Worm (Caenorhabditis elegans) whole organism, midembryonic: ENCODE measurements around the gene C54C6.11.
A peak's percentile ranks its signal among the peaks of the same experiment; 100 is the strongest.

Source experiments
- T22C8.4 ChIP-seq: fragments of 200-800 bp; sonication (Bioruptor generic); IDR thresholded peaks from 2 replicates; pipeline ENCODE4 v1.3.6; 2022; ENCODE audit warnings: missing genetic modification characterization, missing compliant biosample characterization
- cog-1 ChIP-seq: sonication (generic microtip); optimal IDR thresholded peaks from 2 replicates; lab custom pipeline; 2016; ENCODE audit warnings: missing genetic modification characterization, missing compliant biosample characterization
- flt-1 ChIP-seq: fragments of 200-800 bp; sonication (Bioruptor generic); IDR thresholded peaks from 2 replicates; pipeline ENCODE4 v1.3.6; 2022; ENCODE audit warnings: missing genetic modification characterization, missing compliant biosample characterization
- klf-2 ChIP-seq: fragments of 200-800 bp; sonication (Bioruptor generic); conservative IDR thresholded peaks from 2 replicates; pipeline ENCODE4 v1.3.6; 2022; ENCODE audit warnings: missing genetic modification reagents, missing genetic modification characterization, missing compliant biosample characterization
- med-1 ChIP-seq: sonication (generic microtip); optimal IDR thresholded peaks from 2 replicates; lab custom pipeline; 2017; ENCODE audit warnings: missing genetic modification characterization, mild to moderate bottlenecking, missing compliant biosample characterization, antibody characterized with exemption, missing genetic modification reagents; ENCODE audit not compliant: insufficient read depth
- ref-1 ChIP-seq: fragments of 200-800 bp; sonication (Bioruptor generic); conservative IDR thresholded peaks from 2 replicates; pipeline ENCODE4 v1.3.6; 2022; ENCODE audit warnings: missing genetic modification reagents, missing genetic modification characterization, missing compliant biosample characterization
- tab-1 ChIP-seq: fragments of 200-800 bp; sonication (Bioruptor generic); IDR thresholded peaks from 2 replicates; pipeline ENCODE4 v1.3.6; 2022; ENCODE audit warnings: missing genetic modification characterization, missing compliant biosample characterization
- ztf-23 ChIP-seq: fragments of 200-800 bp; sonication (Bioruptor generic); IDR thresholded peaks from 2 replicates; pipeline ENCODE4 v1.3.6; 2022; ENCODE audit warnings: missing genetic modification reagents, missing genetic modification characterization, missing compliant biosample characterization
- ztf-29 ChIP-seq: fragments of 200-800 bp; sonication (Bioruptor generic); IDR thresholded peaks from 2 replicates; pipeline ENCODE4 v1.3.6; 2022; ENCODE audit warnings: missing genetic modification reagents, missing genetic modification characterization, missing compliant biosample characterization

The C54C6.11 gene

ce11 chrIII:3541539-3541938, 6.6 kb upstream of the C54C6.11 start, which contains the start of gene ben-1:
Gene ben-1, minus strand, starts transcription at chrIII:3541639.
- no peak for TF ChIP-seq flt-1
- TF ChIP-seq med-1 (GFP tag; lab: Kevin White, UChicago) = no peak

- TF ChIP-seq med-1 (GFP tag; lab: Kevin White, UChicago) = no peak
- no peak for TF ChIP-seq ztf-23 (GFP tag; lab: Robert Waterston, UW)
These were observed 6.0 kb upstream of the C54C6.11 start for ce11 chrIII:3542105-3542504.

- TF ChIP-seq med-1 (GFP tag; lab: Kevin White, UChicago) (no peak), ztf-23 (GFP tag; lab: Robert Waterston, UW) (no peak), klf-2 (GFP tag; lab: Robert Waterston, UW) (no peak), cog-1 (tag; lab: Kevin White, UChicago) (peak; percentile 44), ztf-29 (GFP tag; lab: Robert Waterston, UW) (no peak), ref-1 (no peak), tab-1 (GFP tag; lab: Robert Waterston, UW) (no peak), flt-1 (peak; percentile 19; the same call in 1 of the 2 replicates)
These were observed 5.0 kb upstream of the C54C6.11 start for ce11 chrIII:3543071-3543470.

- TF ChIP-seq klf-2 (GFP tag; lab: Robert Waterston, UW) (no peak), ztf-23 (GFP tag; lab: Robert Waterston, UW) (no peak), med-1 (GFP tag; lab: Kevin White, UChicago) (no peak), flt-1 (no peak), ref-1 (no peak), T22C8.4 (GFP tag; lab: Robert Waterston, UW) (no peak), tab-1 (GFP tag; lab: Robert Waterston, UW) (no peak)
These were observed 1.8 kb upstream of the C54C6.11 start, which contains the start of gene C54C6.7 for ce11 chrIII:3546323-3546722. Gene C54C6.7, minus strand, starts transcription at chrIII:3546423.

- no peak for TF ChIP-seq ref-1
- TF ChIP-seq ztf-23 (GFP tag; lab: Robert Waterston, UW) = no peak
- TF ChIP-seq med-1 (GFP tag; lab: Kevin White, UChicago) = no peak
These were observed 1.6 kb downstream of the C54C6.11 start, which contains the start of gene C54C6.5 for ce11 chrIII:3549750-3550149. Gene C54C6.5, minus strand, starts transcription at chrIII:3549850.

ce11 chrIII:3550364-3550763, 2.2 kb downstream of the C54C6.11 start:
- TF ChIP-seq med-1 (GFP tag; lab: Kevin White, UChicago) (no peak), T22C8.4 (GFP tag; lab: Robert Waterston, UW) (no peak), tab-1 (GFP tag; lab: Robert Waterston, UW) (no peak), ztf-23 (GFP tag; lab: Robert Waterston, UW) (no peak), ztf-29 (GFP tag; lab: Robert Waterston, UW) (no peak), flt-1 (no peak), klf-2 (GFP tag; lab: Robert Waterston, UW) (no peak), cog-1 (tag; lab: Kevin White, UChicago) (no peak)

- TF ChIP-seq T22C8.4 (GFP tag; lab: Robert Waterston, UW) = no peak
- no peak for TF ChIP-seq tab-1 (GFP tag; lab: Robert Waterston, UW)
- no peak for TF ChIP-seq ztf-29 (GFP tag; lab: Robert Waterston, UW)
- no peak for TF ChIP-seq cog-1 (tag; lab: Kevin White, UChicago)
- no peak for TF ChIP-seq med-1 (GFP tag; lab: Kevin White, UChicago)
- TF ChIP-seq ref-1 = no peak
- TF ChIP-seq ztf-23 (GFP tag; lab: Robert Waterston, UW) = no peak
- no peak for TF ChIP-seq klf-2 (GFP tag; lab: Robert Waterston, UW)
- TF ChIP-seq flt-1 = no peak
These were observed 5.2 kb downstream of the C54C6.11 start, which contains the start of gene C54C6.4 for ce11 chrIII:3553349-3553748. Gene C54C6.4, plus strand, starts transcription at chrIII:3553649.

- TF ChIP-seq ref-1 = no peak
- no peak for TF ChIP-seq T22C8.4 (GFP tag; lab: Robert Waterston, UW)
- TF ChIP-seq cog-1 (tag; lab: Kevin White, UChicago) = no peak
- no peak for TF ChIP-seq klf-2 (GFP tag; lab: Robert Waterston, UW)
- TF ChIP-seq ztf-23 (GFP tag; lab: Robert Waterston, UW) = no peak
- no peak for TF ChIP-seq flt-1
- no peak for TF ChIP-seq tab-1 (GFP tag; lab: Robert Waterston, UW)
- no peak for TF ChIP-seq med-1 (GFP tag; lab: Kevin White, UChicago)
- TF ChIP-seq ztf-29 (GFP tag; lab: Robert Waterston, UW) = no peak
These were observed 12.1 kb downstream of the C54C6.11 start for ce11 chrIII:3560235-3560634.

- TF ChIP-seq klf-2 (GFP tag; lab: Robert Waterston, UW) (no peak), T22C8.4 (GFP tag; lab: Robert Waterston, UW) (no peak), med-1 (GFP tag; lab: Kevin White, UChicago) (no peak), flt-1 (no peak)
These were observed 14.2 kb downstream of the C54C6.11 start for ce11 chrIII:3562276-3562675.

ce11 chrIII:3564762-3565359, 16.7 kb downstream of the C54C6.11 start:
- TF ChIP-seq cog-1 (tag; lab: Kevin White, UChicago) (no peak), ztf-23 (GFP tag; lab: Robert Waterston, UW) (no peak), flt-1 (no peak), klf-2 (GFP tag; lab: Robert Waterston, UW) (no peak), ref-1 (no peak), ztf-29 (GFP tag; lab: Robert Waterston, UW) (no peak), T22C8.4 (GFP tag; lab: Robert Waterston, UW) (no peak), tab-1 (GFP tag; lab: Robert Waterston, UW) (no peak)
